Worm (Caenorhabditis elegans) whole organism, mixed stage, embryonic: Measurements from ENCODE around the gene nspc-16.
A peak's percentile ranks its signal among the peaks of the same experiment; 100 is the strongest.

ENCODE experiments used
- M03D4.4 ChIP-seq: sonication (generic microtip); optimal IDR thresholded peaks from 2 replicates; lab custom pipeline; 2017; ENCODE audit warnings: mild to moderate bottlenecking, missing genetic modification characterization, missing compliant biosample characterization
- bed-3 ChIP-seq: fragments of 200-800 bp; sonication (Bioruptor generic); optimal IDR thresholded peaks from 3 replicates; lab custom pipeline; 2018; ENCODE audit warnings: mild to moderate bottlenecking, missing genetic modification characterization, moderate library complexity, missing compliant biosample characterization
- blmp-1 ChIP-seq: fragments of 150-350 bp; optimal IDR thresholded peaks from 2 replicates; lab custom pipeline; 2014; ENCODE audit warnings: missing biosample characterization, missing genetic modification characterization
- ceh-39 ChIP-seq: fragments of 150-350 bp; optimal IDR thresholded peaks from 2 replicates; lab custom pipeline; 2014; ENCODE audit warnings: missing biosample characterization, missing genetic modification characterization
- ceh-43 ChIP-seq: fragments of 200-800 bp; sonication (Bioruptor generic); optimal IDR thresholded peaks from 2 replicates; lab custom pipeline; 2018; ENCODE audit warnings: mild to moderate bottlenecking, missing genetic modification characterization, moderate library complexity, missing compliant biosample characterization
- ceh-83 ChIP-seq: fragments of 200-800 bp; sonication (Bioruptor generic); optimal IDR thresholded peaks from 2 replicates; lab custom pipeline; 2018; ENCODE audit warnings: mild to moderate bottlenecking, missing genetic modification characterization, missing compliant biosample characterization
- ces-1 ChIP-seq: fragments of 150-350 bp; optimal IDR thresholded peaks from 2 replicates; lab custom pipeline; 2014; ENCODE audit warnings: missing biosample characterization, missing genetic modification reagents, missing genetic modification characterization
- cnd-1 ChIP-seq: fragments of 200-800 bp; sonication (Bioruptor generic); optimal IDR thresholded peaks from 2 replicates; lab custom pipeline; 2018; ENCODE audit warnings: mild to moderate bottlenecking, missing genetic modification characterization, missing compliant biosample characterization
- drap-1 ChIP-seq: fragments of 200-800 bp; sonication (Bioruptor generic); optimal IDR thresholded peaks from 3 replicates; lab custom pipeline; 2018; ENCODE audit warnings: mild to moderate bottlenecking, missing genetic modification characterization, missing compliant biosample characterization
- elt-1 ChIP-seq: sonication (generic microtip); optimal IDR thresholded peaks from 2 replicates; lab custom pipeline; 2017; ENCODE audit warnings: missing genetic modification characterization, mild to moderate bottlenecking, missing compliant biosample characterization, antibody characterized with exemption, moderate library complexity, borderline replicate concordance; ENCODE audit not compliant: insufficient read depth
- elt-3 ChIP-seq: fragments of 150-350 bp; optimal IDR thresholded peaks from 2 replicates; lab custom pipeline; 2014; ENCODE audit warnings: missing biosample characterization, missing genetic modification characterization
- flh-1 ChIP-seq: fragments of 200-800 bp; sonication (Bioruptor generic); optimal IDR thresholded peaks from 2 replicates; lab custom pipeline; 2018; ENCODE audit warnings: mild to moderate bottlenecking, missing genetic modification characterization, moderate library complexity, missing compliant biosample characterization
- ham-2 ChIP-seq: fragments of 200-800 bp; sonication (Bioruptor generic); optimal IDR thresholded peaks from 2 replicates; lab custom pipeline; 2018; ENCODE audit warnings: mild to moderate bottlenecking, missing genetic modification characterization, missing compliant biosample characterization
- hlh-1 ChIP-seq: fragments of 150-350 bp; optimal IDR thresholded peaks from 2 replicates; lab custom pipeline; 2014; ENCODE audit warnings: missing biosample characterization, missing genetic modification reagents, missing genetic modification characterization
- lin-13 ChIP-seq: fragments of 150-350 bp; optimal IDR thresholded peaks from 2 replicates; lab custom pipeline; 2014; ENCODE audit warnings: missing biosample characterization, missing genetic modification characterization
- lin-32 ChIP-seq: fragments of 200-800 bp; sonication (Bioruptor generic); optimal IDR thresholded peaks from 2 replicates; lab custom pipeline; 2018; ENCODE audit warnings: mild to moderate bottlenecking, missing genetic modification characterization, missing compliant biosample characterization
- lsy-2 ChIP-seq: fragments of 150-350 bp; optimal IDR thresholded peaks from 2 replicates; lab custom pipeline; 2014; ENCODE audit warnings: missing biosample characterization, missing genetic modification characterization
- mab-5 ChIP-seq: fragments of 150-350 bp; optimal IDR thresholded peaks from 2 replicates; lab custom pipeline; 2014; ENCODE audit warnings: missing biosample characterization, missing genetic modification characterization
- mep-1 ChIP-seq: fragments of 150-350 bp; optimal IDR thresholded peaks from 2 replicates; lab custom pipeline; 2017; ENCODE audit warnings: missing biosample characterization, missing genetic modification reagents, missing genetic modification characterization, inconsistent platforms
- mls-2 ChIP-seq: sonication (generic microtip); optimal IDR thresholded peaks from 2 replicates; lab custom pipeline; 2016; ENCODE audit warnings: mild to moderate bottlenecking, missing genetic modification characterization, moderate library complexity, missing compliant biosample characterization
- nhr-12 ChIP-seq: fragments of 150-350 bp; optimal IDR thresholded peaks from 2 replicates; lab custom pipeline; 2014; ENCODE audit warnings: missing biosample characterization, missing genetic modification characterization
- nhr-2 ChIP-seq: fragments of 150-350 bp; optimal IDR thresholded peaks from 2 replicates; lab custom pipeline; 2014; ENCODE audit warnings: missing biosample characterization, missing genetic modification characterization
- nhr-237 ChIP-seq: fragments of 150-350 bp; optimal IDR thresholded peaks from 2 replicates; lab custom pipeline; 2014; ENCODE audit warnings: missing biosample characterization, missing genetic modification characterization
- nhr-28 ChIP-seq: fragments of 150-350 bp; optimal IDR thresholded peaks from 2 replicates; lab custom pipeline; 2014; ENCODE audit warnings: missing biosample characterization, missing genetic modification characterization
- nhr-76 ChIP-seq: sonication (generic microtip); optimal IDR thresholded peaks from 2 replicates; lab custom pipeline; 2017; ENCODE audit warnings: missing biosample characterization, missing genetic modification characterization
- pha-4 ChIP-seq: fragments of 150-350 bp; optimal IDR thresholded peaks from 2 replicates; lab custom pipeline; 2018; ENCODE audit warnings: missing biosample characterization, missing genetic modification reagents, missing genetic modification characterization
- sem-2 ChIP-seq: fragments of 200-800 bp; sonication (Bioruptor generic); optimal IDR thresholded peaks from 2 replicates; lab custom pipeline; 2018; ENCODE audit warnings: mild to moderate bottlenecking, missing genetic modification characterization, missing compliant biosample characterization
- snpc-4 ChIP-seq: fragments of 150-350 bp; optimal IDR thresholded peaks from 2 replicates; lab custom pipeline; 2014; ENCODE audit warnings: missing biosample characterization, missing genetic modification characterization
- sptf-1 ChIP-seq: sonication (generic microtip); optimal IDR thresholded peaks from 2 replicates; lab custom pipeline; 2017; ENCODE audit warnings: mild to moderate bottlenecking, missing genetic modification characterization, moderate library complexity, missing compliant biosample characterization
- tbx-8 ChIP-seq: fragments of 200-800 bp; sonication (Bioruptor generic); optimal IDR thresholded peaks from 2 replicates; lab custom pipeline; 2018; ENCODE audit warnings: mild to moderate bottlenecking, missing genetic modification characterization, moderate library complexity, missing compliant biosample characterization
- unc-120 ChIP-seq: sonication (generic microtip); optimal IDR thresholded peaks from 2 replicates; lab custom pipeline; 2017; ENCODE audit warnings: missing genetic modification characterization, missing compliant biosample characterization; ENCODE audit not compliant: poor library complexity, severe bottlenecking
- unc-39 ChIP-seq: fragments of 150-350 bp; optimal IDR thresholded peaks from 2 replicates; lab custom pipeline; 2014; ENCODE audit warnings: missing biosample characterization, missing genetic modification characterization
- unc-62 ChIP-seq: fragments of 150-350 bp; optimal IDR thresholded peaks from 2 replicates; lab custom pipeline; 2014; ENCODE audit warnings: missing biosample characterization, missing genetic modification reagents, missing genetic modification characterization
- zip-8 ChIP-seq: fragments of 150-350 bp; optimal IDR thresholded peaks from 2 replicates; lab custom pipeline; 2014; ENCODE audit warnings: missing biosample characterization, missing genetic modification characterization
- ztf-11 ChIP-seq: fragments of 150-350 bp; optimal IDR thresholded peaks from 2 replicates; lab custom pipeline; 2014; ENCODE audit warnings: missing biosample characterization, missing genetic modification characterization

The nspc-16 gene

DNA sequence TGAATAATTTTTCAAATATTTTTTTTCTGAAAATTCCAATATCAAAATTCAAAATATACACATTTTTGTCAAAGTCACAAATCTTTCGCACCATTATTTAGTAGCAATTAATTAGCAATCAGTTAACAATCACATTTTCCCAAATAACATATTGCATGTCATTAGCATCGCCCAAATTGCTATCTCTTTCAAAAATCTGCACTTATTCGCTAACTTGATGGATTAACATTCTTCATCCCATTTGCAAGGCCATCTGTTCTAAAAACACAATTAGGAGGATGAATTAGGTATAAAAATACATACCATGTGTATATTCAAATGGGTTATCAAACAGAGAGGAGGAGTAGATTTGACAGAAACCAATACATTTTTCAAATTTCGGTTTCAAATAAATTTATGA lies 36.0 kb upstream of the nspc-16 start:
- no peak for TF ChIP-seq bed-3 (GFP tag; lab: Kevin White, UChicago)
- TF ChIP-seq elt-1 (tag; lab: Kevin White, UChicago) = peak; percentile 40
- no peak for TF ChIP-seq mep-1 (tag; lab: Kevin White, UChicago)
- no peak for TF ChIP-seq drap-1 (GFP tag; lab: Kevin White, UChicago)
- no peak for TF ChIP-seq lsy-2 (tag; lab: Kevin White, UChicago)
- TF ChIP-seq nhr-237 (tag; lab: Kevin White, UChicago) = no peak
- TF ChIP-seq nhr-28 (tag; lab: Kevin White, UChicago) = no peak
- peak; percentile 74 for TF ChIP-seq cnd-1
- peak; percentile 28 for TF ChIP-seq unc-62 (GFP tag; lab: Kevin White, UChicago)
- TF ChIP-seq nhr-76 (tag; lab: Kevin White, UChicago) = no peak
- no peak for TF ChIP-seq flh-1 (GFP tag; lab: Kevin White, UChicago)
- TF ChIP-seq mls-2 (tag; lab: Kevin White, UChicago) = peak; percentile 26
- no peak for TF ChIP-seq lin-13 (tag; lab: Kevin White, UChicago)
- peak; percentile 94 for TF ChIP-seq ces-1 (GFP tag; lab: Kevin White, UChicago)
- no peak for TF ChIP-seq snpc-4 (tag; lab: Kevin White, UChicago)
- TF ChIP-seq mab-5 (tag; lab: Kevin White, UChicago) = peak; percentile 13

DNA sequence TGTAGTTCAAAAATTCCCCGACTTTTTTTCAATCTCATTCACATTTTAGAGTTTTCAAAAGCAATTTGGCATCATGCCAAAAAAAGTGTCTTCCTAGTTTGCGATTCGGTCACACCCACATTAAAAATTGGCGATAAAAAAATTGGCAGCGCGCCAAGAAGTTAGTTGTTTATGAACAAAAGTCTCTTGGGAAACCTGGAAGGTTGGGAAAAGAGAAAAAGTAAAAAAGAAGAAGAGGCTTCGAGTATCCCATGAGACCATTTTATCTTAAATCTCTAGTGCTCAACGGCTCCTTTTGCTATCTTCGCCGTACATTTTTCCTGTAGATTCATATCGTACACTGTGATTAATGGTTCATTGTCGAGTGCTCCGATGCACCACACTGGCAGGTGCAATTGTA lies 35.5 kb upstream of the nspc-16 start:
- TF ChIP-seq bed-3 (GFP tag; lab: Kevin White, UChicago) (no peak), nhr-237 (tag; lab: Kevin White, UChicago) (no peak), mls-2 (tag; lab: Kevin White, UChicago) (no peak), nhr-2 (tag; lab: Kevin White, UChicago) (no peak), blmp-1 (tag; lab: Kevin White, UChicago) (no peak), M03D4.4 (tag; lab: Kevin White, UChicago) (no peak), ces-1 (GFP tag; lab: Kevin White, UChicago) (no peak), unc-120 (tag; lab: Kevin White, UChicago) (no peak), ham-2 (no peak), tbx-8 (GFP tag; lab: Kevin White, UChicago) (no peak), mep-1 (tag; lab: Kevin White, UChicago) (no peak), zip-8 (tag; lab: Kevin White, UChicago) (no peak), hlh-1 (tag; lab: Kevin White, UChicago) (no peak), ceh-83 (GFP tag; lab: Kevin White, UChicago) (no peak), lin-13 (tag; lab: Kevin White, UChicago) (no peak)

DNA sequence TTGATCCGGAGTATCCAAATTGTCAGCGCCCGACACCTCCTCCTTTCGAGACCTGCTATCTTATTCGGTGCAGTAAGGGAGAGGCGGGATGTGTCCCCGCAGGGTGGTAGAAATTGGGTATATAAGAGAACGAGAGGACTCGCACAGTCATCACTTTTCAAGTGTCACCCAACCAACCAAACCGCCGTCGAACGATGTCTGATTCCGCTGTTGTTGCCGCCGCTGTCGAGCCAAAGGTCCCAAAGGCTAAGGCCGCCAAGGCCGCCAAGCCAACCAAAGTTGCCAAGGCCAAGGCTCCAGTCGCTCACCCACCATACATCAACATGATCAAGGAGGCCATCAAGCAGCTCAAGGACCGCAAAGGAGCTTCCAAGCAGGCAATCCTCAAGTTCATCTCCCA lies 33.4 kb upstream of the nspc-16 start, which contains the start of gene his-24:
Gene his-24, plus strand, starts transcription at position 150 of the 400 bp plus-strand sequence.
- TF ChIP-seq lin-13 (tag; lab: Kevin White, UChicago) (peak; percentile 75), cnd-1 (peak; percentile 59), hlh-1 (tag; lab: Kevin White, UChicago) (peak; percentile 35), nhr-76 (tag; lab: Kevin White, UChicago) (no peak), drap-1 (GFP tag; lab: Kevin White, UChicago) (peak; percentile 25), mls-2 (tag; lab: Kevin White, UChicago) (peak; percentile 47), ztf-11 (tag; lab: Kevin White, UChicago) (peak; percentile 64), lsy-2 (tag; lab: Kevin White, UChicago) (peak; percentile 44), lin-32 (GFP tag; lab: Kevin White, UChicago) (peak; percentile 5), flh-1 (GFP tag; lab: Kevin White, UChicago) (no peak), ceh-43 (GFP tag; lab: Kevin White, UChicago) (no peak), nhr-2 (tag; lab: Kevin White, UChicago) (no peak), tbx-8 (GFP tag; lab: Kevin White, UChicago) (no peak), unc-120 (tag; lab: Kevin White, UChicago) (peak; percentile 26), sptf-1 (tag; lab: Kevin White, UChicago) (peak; percentile 38), elt-1 (tag; lab: Kevin White, UChicago) (no peak), sem-2 (GFP tag; lab: Kevin White, UChicago) (no peak), zip-8 (tag; lab: Kevin White, UChicago) (peak; percentile 6), snpc-4 (tag; lab: Kevin White, UChicago) (no peak), nhr-237 (tag; lab: Kevin White, UChicago) (no peak), ceh-39 (tag; lab: Kevin White, UChicago) (peak; percentile 61), pha-4 (peak; percentile 66), ces-1 (GFP tag; lab: Kevin White, UChicago) (peak; percentile 37), bed-3 (GFP tag; lab: Kevin White, UChicago) (no peak), ham-2 (no peak), mep-1 (tag; lab: Kevin White, UChicago) (peak; percentile 87), blmp-1 (tag; lab: Kevin White, UChicago) (no peak), nhr-28 (tag; lab: Kevin White, UChicago) (no peak), unc-39 (tag; lab: Kevin White, UChicago) (no peak), unc-62 (GFP tag; lab: Kevin White, UChicago) (peak; percentile 29), elt-3 (tag; lab: Kevin White, UChicago) (no peak), M03D4.4 (tag; lab: Kevin White, UChicago) (peak; percentile 36), mab-5 (tag; lab: Kevin White, UChicago) (no peak), nhr-12 (no peak), ceh-83 (GFP tag; lab: Kevin White, UChicago) (peak; percentile 51)
